Worm (Caenorhabditis elegans) whole organism, L1 larva: ENCODE data around the gene mtch-1.

Source experiments
- C04F5.9 ChIP-seq: sonication (generic microtip); optimal IDR thresholded peaks from 2 replicates; lab custom pipeline; 2016; ENCODE audit warnings: missing genetic modification characterization, missing compliant biosample characterization
- F16B12.6 ChIP-seq: fragments of 150-350 bp; optimal IDR thresholded peaks from 2 replicates; lab custom pipeline; 2014; ENCODE audit warnings: missing biosample characterization, missing genetic modification characterization
- Y116A8C.19 ChIP-seq: sonication (generic microtip); optimal IDR thresholded peaks from 2 replicates; lab custom pipeline; 2016; ENCODE audit warnings: missing compliant biosample characterization, missing genetic modification characterization, borderline replicate concordance
- alr-1 ChIP-seq: fragments of 200-800 bp; sonication (Bioruptor generic); optimal IDR thresholded peaks from 2 replicates; lab custom pipeline; 2018; ENCODE audit warnings: borderline replicate concordance, mild to moderate bottlenecking, missing genetic modification characterization, missing compliant biosample characterization
- aly-2 ChIP-seq: fragments of 150-350 bp; optimal IDR thresholded peaks from 2 replicates; lab custom pipeline; 2014; ENCODE audit warnings: missing biosample characterization, missing genetic modification characterization
- ama-1 ChIP-seq: fragments of 150-350 bp; optimal IDR thresholded peaks from 2 replicates; lab custom pipeline; 2014
- blmp-1 ChIP-seq: fragments of 150-350 bp; optimal IDR thresholded peaks from 2 replicates; lab custom pipeline; 2014; ENCODE audit warnings: missing biosample characterization, missing genetic modification characterization
- ceh-63 ChIP-seq: fragments of 200-800 bp; sonication (Bioruptor generic); optimal IDR thresholded peaks from 2 replicates; lab custom pipeline; 2018; ENCODE audit warnings: mild to moderate bottlenecking, missing genetic modification characterization, missing compliant biosample characterization
- ceh-82 ChIP-seq, 3 experiments: fragments of 150-350 bp in 1 of 3; sonication (generic microtip) in 2 of 3; optimal IDR thresholded peaks; 2 replicates each; lab custom pipeline; 2014 to 2017; ENCODE audit warnings: missing biosample characterization in 3 of 3, missing genetic modification characterization in 3 of 3
- ceh-88 ChIP-seq: fragments of 200-800 bp; sonication (Bioruptor generic); IDR thresholded peaks from 2 replicates; pipeline ENCODE4 v1.3.6; 2022; ENCODE audit warnings: missing genetic modification characterization, missing compliant biosample characterization
- dpl-1 ChIP-seq, 3 experiments: fragments of 150-350 bp in 2 of 3; sonication (generic microtip) in 1 of 3; optimal IDR thresholded peaks; 2 replicates each; lab custom pipeline; 2014 to 2017; ENCODE audit warnings: missing biosample characterization in 3 of 3, missing genetic modification characterization in 3 of 3, missing genetic modification reagents in 3 of 3
- dsc-1 ChIP-seq: sonication (generic microtip); optimal IDR thresholded peaks from 2 replicates; lab custom pipeline; 2016; ENCODE audit warnings: mild to moderate bottlenecking, missing genetic modification characterization, missing compliant biosample characterization
- efl-1 ChIP-seq, 4 experiments: fragments of 150-350 bp; optimal IDR thresholded peaks in 3 of 4; peaks in 1 of 4; 1 replicate in 1 of 4; 2 replicates in 3 of 4; lab custom pipeline; 2014; ENCODE audit warnings: missing biosample characterization in 2 of 4, missing genetic modification characterization in 2 of 4, missing genetic modification reagents in 2 of 4
- egl-27 ChIP-seq, 2 experiments: fragments of 150-350 bp in 1 of 2; sonication (generic microtip); optimal IDR thresholded peaks; 3 replicates each; lab custom pipeline; 2017 to 2018; ENCODE audit warnings: missing biosample characterization in 2 of 2, missing genetic modification characterization in 2 of 2, missing genetic modification reagents in 2 of 2
- elt-3 ChIP-seq, 6 experiments: fragments of 150-350 bp in 1 of 6; sonication (generic microtip); optimal IDR thresholded peaks; 2 replicates each; lab custom pipeline; 2017 to 2018; ENCODE audit warnings: missing biosample characterization in 6 of 6, missing genetic modification characterization in 6 of 6, inconsistent platforms in 1 of 6
- ets-5 ChIP-seq: fragments of 200-800 bp; sonication (Bioruptor generic); IDR thresholded peaks from 2 replicates; pipeline ENCODE4 v1.3.6; 2022; ENCODE audit warnings: missing genetic modification characterization, missing compliant biosample characterization
- fkh-10 ChIP-seq: sonication (generic microtip); optimal IDR thresholded peaks from 2 replicates; lab custom pipeline; 2017; ENCODE audit warnings: missing biosample characterization, missing genetic modification reagents, missing genetic modification characterization
- fkh-4 ChIP-seq: sonication (generic microtip); optimal IDR thresholded peaks from 2 replicates; lab custom pipeline; 2016; ENCODE audit warnings: missing compliant biosample characterization, missing genetic modification characterization, borderline replicate concordance
- fkh-8 ChIP-seq: sonication (generic microtip); optimal IDR thresholded peaks from 2 replicates; lab custom pipeline; 2016; ENCODE audit warnings: mild to moderate bottlenecking, missing genetic modification characterization, missing compliant biosample characterization
- fos-1 ChIP-seq: fragments of 150-350 bp; optimal IDR thresholded peaks from 2 replicates; lab custom pipeline; 2014; ENCODE audit warnings: missing biosample characterization, missing genetic modification characterization
- grh-1 ChIP-seq: fragments of 200-800 bp; sonication (Bioruptor generic); IDR thresholded peaks from 2 replicates; pipeline ENCODE4 v1.3.6; 2022; ENCODE audit warnings: missing genetic modification reagents, missing genetic modification characterization, missing compliant biosample characterization
- hpl-2 ChIP-seq: fragments of 150-350 bp; optimal IDR thresholded peaks from 2 replicates; lab custom pipeline; 2014; ENCODE audit warnings: missing biosample characterization, missing genetic modification reagents, missing genetic modification characterization
- irx-1 ChIP-seq: sonication (generic microtip); optimal IDR thresholded peaks from 2 replicates; lab custom pipeline; 2016; ENCODE audit warnings: missing genetic modification characterization, missing compliant biosample characterization
- isw-1 ChIP-seq: fragments of 200-800 bp; sonication (Bioruptor generic); IDR thresholded peaks from 2 replicates; pipeline ENCODE4 v1.3.6; 2022; ENCODE audit warnings: missing genetic modification characterization, missing compliant biosample characterization
- lin-15B ChIP-seq: fragments of 150-350 bp; sonication (generic microtip); optimal IDR thresholded peaks from 3 replicates; lab custom pipeline; 2014; ENCODE audit warnings: missing biosample characterization, missing genetic modification characterization
- lin-35 ChIP-seq, 2 experiments: fragments of 150-350 bp; optimal IDR thresholded peaks; 2 replicates each; lab custom pipeline; 2014; ENCODE audit warnings: missing biosample characterization in 2 of 2, missing genetic modification characterization in 2 of 2, missing genetic modification reagents in 2 of 2
- lin-39 ChIP-seq: fragments of 150-350 bp; optimal IDR thresholded peaks from 2 replicates; lab custom pipeline; 2014; ENCODE audit warnings: missing biosample characterization, missing genetic modification reagents, missing genetic modification characterization
- lir-3 ChIP-seq: sonication (generic microtip); optimal IDR thresholded peaks from 2 replicates; lab custom pipeline; 2016; ENCODE audit warnings: mild to moderate bottlenecking, missing genetic modification characterization, moderate library complexity, missing compliant biosample characterization; ENCODE audit not compliant: poor library complexity
- lsy-2 ChIP-seq, 2 experiments: fragments of 150-350 bp; optimal IDR thresholded peaks; 2 replicates each; lab custom pipeline; 2014; ENCODE audit warnings: missing biosample characterization in 2 of 2, missing genetic modification characterization in 2 of 2
- mab-9 ChIP-seq: fragments of 200-800 bp; sonication (Bioruptor generic); IDR thresholded peaks from 2 replicates; pipeline ENCODE4 v1.3.6; 2022; ENCODE audit warnings: missing genetic modification reagents, missing genetic modification characterization, missing compliant biosample characterization
- mdl-1 ChIP-seq, 2 experiments: fragments of 150-350 bp; optimal IDR thresholded peaks; 2 replicates each; lab custom pipeline; 2014 to 2017; ENCODE audit warnings: missing biosample characterization in 2 of 2, missing genetic modification characterization in 2 of 2, inconsistent platforms in 1 of 2
- nhr-11 ChIP-seq: fragments of 150-350 bp; optimal IDR thresholded peaks from 2 replicates; lab custom pipeline; 2014; ENCODE audit warnings: missing biosample characterization, missing genetic modification characterization
- nhr-12 ChIP-seq: sonication (generic microtip); optimal IDR thresholded peaks from 2 replicates; lab custom pipeline; 2017; ENCODE audit warnings: missing biosample characterization, missing genetic modification characterization
- nhr-19 ChIP-seq: fragments of 200-800 bp; sonication (Bioruptor generic); conservative IDR thresholded peaks from 2 replicates; pipeline ENCODE4 v1.3.6; 2022; ENCODE audit warnings: missing genetic modification characterization, missing compliant biosample characterization
- nhr-28 ChIP-seq: fragments of 150-350 bp; optimal IDR thresholded peaks from 2 replicates; lab custom pipeline; 2014; ENCODE audit warnings: missing biosample characterization, missing genetic modification characterization
- nhr-47 ChIP-seq: sonication (generic microtip); optimal IDR thresholded peaks from 2 replicates; lab custom pipeline; 2016; ENCODE audit warnings: mild to moderate bottlenecking, missing genetic modification characterization, moderate library complexity, missing compliant biosample characterization
- nhr-71 ChIP-seq: sonication (generic microtip); optimal IDR thresholded peaks from 2 replicates; lab custom pipeline; 2016; ENCODE audit warnings: mild to moderate bottlenecking, missing genetic modification characterization, moderate library complexity, missing compliant biosample characterization
- nhr-76 ChIP-seq: sonication (generic microtip); optimal IDR thresholded peaks from 2 replicates; lab custom pipeline; 2017; ENCODE audit warnings: missing biosample characterization, missing genetic modification characterization
- nhr-85 ChIP-seq: sonication (generic microtip); peaks from one replicate; lab custom pipeline; 2016; ENCODE audit warnings: missing genetic modification characterization, inconsistent platforms, missing compliant biosample characterization
- rnt-1 ChIP-seq: sonication (generic microtip); optimal IDR thresholded peaks from 2 replicates; lab custom pipeline; 2016; ENCODE audit warnings: mild to moderate bottlenecking, missing genetic modification characterization, moderate library complexity, missing compliant biosample characterization
- skn-1 ChIP-seq: fragments of 150-350 bp; optimal IDR thresholded peaks from 2 replicates; lab custom pipeline; 2014; ENCODE audit warnings: missing biosample characterization, missing genetic modification characterization
- sptf-1 ChIP-seq: fragments of 150-350 bp; optimal IDR thresholded peaks from 2 replicates; lab custom pipeline; 2014; ENCODE audit warnings: missing biosample characterization, missing genetic modification characterization
- swsn-7 ChIP-seq: sonication (generic microtip); optimal IDR thresholded peaks from 2 replicates; lab custom pipeline; 2016; ENCODE audit warnings: missing genetic modification characterization, missing compliant biosample characterization
- tlp-1 ChIP-seq: fragments of 150-350 bp; optimal IDR thresholded peaks from 2 replicates; lab custom pipeline; 2014; ENCODE audit warnings: missing biosample characterization, missing genetic modification characterization
- unc-30 ChIP-seq: sonication (generic microtip); optimal IDR thresholded peaks from 2 replicates; lab custom pipeline; 2017; ENCODE audit warnings: missing biosample characterization, missing genetic modification characterization
- unc-86 ChIP-seq: sonication (generic microtip); optimal IDR thresholded peaks from 2 replicates; lab custom pipeline; 2016; ENCODE audit warnings: missing genetic modification characterization, missing compliant biosample characterization
- vab-15 ChIP-seq: sonication (generic microtip); optimal IDR thresholded peaks from 2 replicates; lab custom pipeline; 2017; ENCODE audit warnings: missing genotype, mild to moderate bottlenecking, missing genetic modification characterization, missing compliant biosample characterization
- ztf-11 ChIP-seq, 2 experiments: sonication (generic microtip); optimal IDR thresholded peaks; 2 replicates each; lab custom pipeline; 2016 to 2017; ENCODE audit warnings: missing genetic modification characterization in 2 of 2, missing biosample characterization in 1 of 2, missing compliant biosample characterization in 1 of 2
- ztf-4 ChIP-seq: fragments of 150-350 bp; optimal IDR thresholded peaks from 2 replicates; lab custom pipeline; 2014; ENCODE audit warnings: missing biosample characterization, missing genetic modification characterization

Gene mtch-1

ce11 chrII:7393393-7393792 lies 19.4 kb upstream of the mtch-1 start:
- TF ChIP-seq ztf-4 (tag; lab: Kevin White, UChicago) (peak; percentile 15), lin-35 (GFP tag; optimal IDR thresholded peaks at IDR 0.05; lab: Kevin White, UChicago) (no peak), elt-3 (tag; optimal IDR thresholded peaks at IDR 0.05; lab: Kevin White, UChicago) (peak in 1 of 6 experiments; percentile 7), skn-1 (no peak), blmp-1 (tag; lab: Kevin White, UChicago) (peak; percentile 37), fkh-8 (no peak), aly-2 (tag; lab: Kevin White, UChicago) (no peak), hpl-2 (no peak), efl-1 (optimal IDR thresholded peaks at IDR 0.05; lab: Kevin White, UChicago) (no peak), efl-1 (GFP tag; optimal IDR thresholded peaks at IDR 0.05 in 1 of 2; lab: Kevin White, UChicago) (peak in 1 of 2 experiments; percentile 72), isw-1 (GFP tag; lab: Robert Waterston, UW) (no peak), nhr-12 (no peak), nhr-71 (tag; lab: Kevin White, UChicago) (no peak)
- TF ChIP-seq, all 84 proteins: peak for 4

- TF ChIP-seq tlp-1 (no peak), dpl-1 (GFP tag; optimal IDR thresholded peaks at IDR 0.05; lab: Kevin White, UChicago) (peak in 2 of 3 experiments; percentile 1 to 3), nhr-85 (peak; percentile 82), egl-27 (tag; optimal IDR thresholded peaks at IDR 0.05; lab: Kevin White, UChicago) (peak; percentile 46 to 68), ceh-82 (tag; optimal IDR thresholded peaks at IDR 0.05; lab: Kevin White, UChicago) (peak; percentile 50 to 76 (median 71)), skn-1 (peak; percentile 76), rnt-1 (tag; lab: Kevin White, UChicago) (peak; percentile 38), mdl-1 (tag; optimal IDR thresholded peaks at IDR 0.05; lab: Kevin White, UChicago) (peak in 1 of 2 experiments; percentile 42), ztf-11 (tag; optimal IDR thresholded peaks at IDR 0.05; lab: Kevin White, UChicago) (no peak), irx-1 (tag; lab: Kevin White, UChicago) (no peak), fkh-10 (no peak), unc-86 (tag; lab: Kevin White, UChicago) (no peak), vab-15 (tag; lab: Kevin White, UChicago) (no peak), fkh-4 (tag; lab: Kevin White, UChicago) (no peak), nhr-19 (GFP tag; lab: Robert Waterston, UW) (peak; percentile 32; the same call in 1 of the 2 replicates), nhr-11 (tag; lab: Kevin White, UChicago) (no peak), isw-1 (GFP tag; lab: Robert Waterston, UW) (peak; percentile 24; the same call in 1 of the 2 replicates), fkh-8 (peak; percentile 52), dsc-1 (tag; lab: Kevin White, UChicago) (no peak), lin-35 (GFP tag; optimal IDR thresholded peaks at IDR 0.05; lab: Kevin White, UChicago) (peak; percentile 34 to 44), unc-30 (no peak), lsy-2 (tag; optimal IDR thresholded peaks at IDR 0.05; lab: Kevin White, UChicago) (peak; percentile 6 to 69), fos-1 (tag; lab: Kevin White, UChicago) (no peak), ceh-63 (no peak), alr-1 (tag; lab: Kevin White, UChicago) (no peak), C04F5.9 (no peak), blmp-1 (tag; lab: Kevin White, UChicago) (peak; percentile 57), Y116A8C.19 (tag; lab: Kevin White, UChicago) (no peak), swsn-7 (tag; lab: Kevin White, UChicago) (peak; percentile 33), ceh-88 (GFP tag; lab: Robert Waterston, UW) (no peak), nhr-47 (tag; lab: Kevin White, UChicago) (peak; percentile 36), F16B12.6 (tag; lab: Kevin White, UChicago) (no peak), ztf-4 (tag; lab: Kevin White, UChicago) (no peak), elt-3 (tag; optimal IDR thresholded peaks at IDR 0.05; lab: Kevin White, UChicago) (no peak), grh-1 (GFP tag; lab: Robert Waterston, UW) (no peak), ets-5 (GFP tag; lab: Robert Waterston, UW) (no peak), lir-3 (tag; lab: Kevin White, UChicago) (no peak), nhr-76 (no peak), nhr-12 (no peak), sptf-1 (no peak), nhr-28 (tag; lab: Kevin White, UChicago) (no peak), mab-9 (GFP tag; lab: Robert Waterston, UW) (no peak), lin-39 (tag; lab: Kevin White, UChicago) (no peak), lin-15B (tag; lab: Kevin White, UChicago) (no peak), ama-1 (lab: Kevin White, UChicago) (no peak)
Measured at ce11 chrII:7392052-7392694, 18.2 kb upstream of the mtch-1 start.
